Worm (Caenorhabditis elegans): ENCODE results near the gene C17H12.10.

Gene C17H12.10

ce11 chrIV:6806475-6807063 lies at the start of gene C17H12.10:
Gene C17H12.10, plus strand, starts transcription at chrIV:6806799.
- TF ChIP-seq mep-1 (tag; optimal IDR thresholded peaks at IDR 0.05) (peak; percentile 15), ceh-82 (tag; optimal IDR thresholded peaks at IDR 0.05) (peak in 2 of 3 experiments; percentile 40 to 42), swsn-7 (tag; optimal IDR thresholded peaks at IDR 0.05) (peak; percentile 8), unc-86 (tag; optimal IDR thresholded peaks at IDR 0.05) (peak; percentile 18), snpc-4 (tag; optimal IDR thresholded peaks at IDR 0.05) (peak; percentile 32), mab-9 (GFP tag; IDR thresholded peaks at IDR 0.05) (no peak), sup-37 (GFP tag; optimal IDR thresholded peaks at IDR 0.05) (no peak), lsy-2 (tag; optimal IDR thresholded peaks at IDR 0.05) (peak in 1 of 2 experiments; percentile 67), efl-1 (optimal IDR thresholded peaks at IDR 0.05) (peak; percentile 13 to 26), efl-1 (GFP tag; optimal IDR thresholded peaks at IDR 0.05 in 1 of 2) (no peak), unc-98 (GFP tag; IDR thresholded peaks at IDR 0.05) (no peak), unc-30 (tag; optimal IDR thresholded peaks at IDR 0.05) (no peak), nhr-71 (tag; optimal IDR thresholded peaks at IDR 0.05) (peak; percentile 48), pax-3 (tag; optimal IDR thresholded peaks at IDR 0.05) (no peak), nhr-84 (tag; optimal IDR thresholded peaks at IDR 0.05) (no peak), snu-23 (GFP tag; optimal IDR thresholded peaks at IDR 0.05) (peak; percentile 22), ces-1 (GFP tag; optimal IDR thresholded peaks at IDR 0.05) (no peak), F16B12.6 (tag; optimal IDR thresholded peaks at IDR 0.05) (no peak), C16A3.4 (tag; optimal IDR thresholded peaks at IDR 0.05) (no peak), elt-2 (tag; optimal IDR thresholded peaks at IDR 0.05) (no peak), nhr-47 (tag; optimal IDR thresholded peaks at IDR 0.05) (peak; percentile 39), skn-1 (tag; optimal IDR thresholded peaks at IDR 0.05) (peak; percentile 56), lin-13 (GFP tag; optimal IDR thresholded peaks at IDR 0.05) (no peak), nhr-90 (tag; optimal IDR thresholded peaks at IDR 0.05; ENCODE audit: poor library complexity) (no peak), ama-1 (optimal IDR thresholded peaks at IDR 0.05) (no peak), lin-14 (GFP tag; optimal IDR thresholded peaks at IDR 0.05) (peak; percentile 82), nhr-85 (tag) (no peak), fkh-10 (GFP tag; optimal IDR thresholded peaks at IDR 0.05) (peak; percentile 77), sox-4 (tag; optimal IDR thresholded peaks at IDR 0.05) (no peak), lin-35 (GFP tag; optimal IDR thresholded peaks at IDR 0.05) (peak in 1 of 2 experiments; percentile 21), sptf-1 (tag; optimal IDR thresholded peaks at IDR 0.05) (no peak), dsc-1 (tag; optimal IDR thresholded peaks at IDR 0.05) (no peak), ceh-63 (GFP tag; optimal IDR thresholded peaks at IDR 0.05) (no peak), efl-3 (GFP tag; optimal IDR thresholded peaks at IDR 0.05) (no peak), blmp-1 (tag; optimal IDR thresholded peaks at IDR 0.05) (no peak), fkh-8 (tag; optimal IDR thresholded peaks at IDR 0.05) (peak; percentile 47), Y116A8C.19 (tag; optimal IDR thresholded peaks at IDR 0.05; ENCODE audit: borderline replicate concordance) (no peak), irx-1 (tag; optimal IDR thresholded peaks at IDR 0.05) (no peak)

ce11 chrIV:6757011-6757410 lies 49.6 kb upstream of the C17H12.10 start, which contains the start of gene usp-4:
Gene usp-4, plus strand, starts transcription at chrIV:6757311.
- TF ChIP-seq nhr-90 (tag; optimal IDR thresholded peaks at IDR 0.05; ENCODE audit: poor library complexity) (no peak), Y116A8C.19 (tag; optimal IDR thresholded peaks at IDR 0.05; ENCODE audit: borderline replicate concordance) (no peak), pax-3 (tag; optimal IDR thresholded peaks at IDR 0.05) (no peak), sox-4 (tag; optimal IDR thresholded peaks at IDR 0.05) (no peak), ceh-88 (GFP tag; IDR thresholded peaks at IDR 0.05) (no peak), lin-13 (GFP tag; optimal IDR thresholded peaks at IDR 0.05) (no peak), ets-5 (GFP tag; IDR thresholded peaks at IDR 0.05) (no peak), pqm-1 (tag; optimal IDR thresholded peaks at IDR 0.05) (no peak), ama-1 (optimal IDR thresholded peaks at IDR 0.05) (no peak), mab-9 (GFP tag; IDR thresholded peaks at IDR 0.05) (no peak), egl-27 (tag; optimal IDR thresholded peaks at IDR 0.05) (no peak), lin-39 (tag; optimal IDR thresholded peaks at IDR 0.05) (no peak), lin-35 (GFP tag; optimal IDR thresholded peaks at IDR 0.05) (no peak), fkh-8 (tag; optimal IDR thresholded peaks at IDR 0.05) (no peak), zip-4 (GFP tag; optimal IDR thresholded peaks at IDR 0.05) (no peak), unc-98 (GFP tag; IDR thresholded peaks at IDR 0.05) (no peak), dpl-1 (GFP tag; optimal IDR thresholded peaks at IDR 0.05) (no peak), snpc-4 (tag; optimal IDR thresholded peaks at IDR 0.05) (no peak)

All from whole organism, L1 larva.